Worm (Caenorhabditis elegans) whole organism, L1 larva: ENCODE measurements around the gene mup-2.

Source experiments
- C34B4.2 ChIP-seq: sonication (generic microtip); optimal IDR thresholded peaks from 2 replicates; lab custom pipeline; 2017; ENCODE audit warnings: mild to moderate bottlenecking, missing genetic modification characterization, missing compliant biosample characterization
- F16B12.6 ChIP-seq: fragments of 150-350 bp; optimal IDR thresholded peaks from 2 replicates; lab custom pipeline; 2014; ENCODE audit warnings: missing biosample characterization, missing genetic modification characterization
- Y116A8C.19 ChIP-seq: sonication (generic microtip); optimal IDR thresholded peaks from 2 replicates; lab custom pipeline; 2016; ENCODE audit warnings: missing compliant biosample characterization, missing genetic modification characterization, borderline replicate concordance
- aly-2 ChIP-seq: fragments of 150-350 bp; optimal IDR thresholded peaks from 2 replicates; lab custom pipeline; 2014; ENCODE audit warnings: missing biosample characterization, missing genetic modification characterization
- ama-1 ChIP-seq: fragments of 150-350 bp; optimal IDR thresholded peaks from 2 replicates; lab custom pipeline; 2014
- ceh-82 ChIP-seq, 3 experiments: fragments of 150-350 bp in 1 of 3; sonication (generic microtip) in 2 of 3; optimal IDR thresholded peaks; 2 replicates each; lab custom pipeline; 2014 to 2017; ENCODE audit warnings: missing biosample characterization in 3 of 3, missing genetic modification characterization in 3 of 3
- ceh-88 ChIP-seq: fragments of 200-800 bp; sonication (Bioruptor generic); IDR thresholded peaks from 2 replicates; pipeline ENCODE4 v1.3.6; 2022; ENCODE audit warnings: missing genetic modification characterization, missing compliant biosample characterization
- ceh-90 ChIP-seq: sonication (generic microtip); optimal IDR thresholded peaks from 2 replicates; lab custom pipeline; 2016; ENCODE audit warnings: missing genetic modification characterization, missing compliant biosample characterization
- dpl-1 ChIP-seq, 3 experiments: fragments of 150-350 bp in 2 of 3; sonication (generic microtip) in 1 of 3; optimal IDR thresholded peaks; 2 replicates each; lab custom pipeline; 2014 to 2017; ENCODE audit warnings: missing biosample characterization in 3 of 3, missing genetic modification characterization in 3 of 3, missing genetic modification reagents in 3 of 3
- dsc-1 ChIP-seq: sonication (generic microtip); optimal IDR thresholded peaks from 2 replicates; lab custom pipeline; 2016; ENCODE audit warnings: mild to moderate bottlenecking, missing genetic modification characterization, missing compliant biosample characterization
- efl-3 ChIP-seq: fragments of 200-800 bp; sonication (Bioruptor generic); optimal IDR thresholded peaks from 2 replicates; lab custom pipeline; 2018; ENCODE audit warnings: mild to moderate bottlenecking, missing genetic modification characterization, missing compliant biosample characterization
- egl-27 ChIP-seq, 2 experiments: fragments of 150-350 bp in 1 of 2; sonication (generic microtip); optimal IDR thresholded peaks; 3 replicates each; lab custom pipeline; 2017 to 2018; ENCODE audit warnings: missing biosample characterization in 2 of 2, missing genetic modification characterization in 2 of 2, missing genetic modification reagents in 2 of 2
- elt-2 ChIP-seq: sonication (generic microtip); optimal IDR thresholded peaks from 2 replicates; lab custom pipeline; 2016; ENCODE audit warnings: missing genetic modification characterization, mild to moderate bottlenecking, inconsistent platforms, missing compliant biosample characterization, missing genetic modification reagents
- ets-5 ChIP-seq: fragments of 200-800 bp; sonication (Bioruptor generic); IDR thresholded peaks from 2 replicates; pipeline ENCODE4 v1.3.6; 2022; ENCODE audit warnings: missing genetic modification characterization, missing compliant biosample characterization
- fkh-8 ChIP-seq: sonication (generic microtip); optimal IDR thresholded peaks from 2 replicates; lab custom pipeline; 2016; ENCODE audit warnings: mild to moderate bottlenecking, missing genetic modification characterization, missing compliant biosample characterization
- fos-1 ChIP-seq: fragments of 150-350 bp; optimal IDR thresholded peaks from 2 replicates; lab custom pipeline; 2014; ENCODE audit warnings: missing biosample characterization, missing genetic modification characterization
- hlh-17 ChIP-seq: fragments of 200-800 bp; sonication (Bioruptor generic); optimal IDR thresholded peaks from 2 replicates; lab custom pipeline; 2018; ENCODE audit warnings: missing genetic modification characterization, mild to moderate bottlenecking, missing compliant biosample characterization, moderate library complexity, borderline replicate concordance
- hlh-4 ChIP-seq: sonication (generic microtip); optimal IDR thresholded peaks from 2 replicates; lab custom pipeline; 2016; ENCODE audit warnings: mild to moderate bottlenecking, missing genetic modification characterization, missing compliant biosample characterization
- irx-1 ChIP-seq: sonication (generic microtip); optimal IDR thresholded peaks from 2 replicates; lab custom pipeline; 2016; ENCODE audit warnings: missing genetic modification characterization, missing compliant biosample characterization
- isw-1 ChIP-seq: fragments of 200-800 bp; sonication (Bioruptor generic); IDR thresholded peaks from 2 replicates; pipeline ENCODE4 v1.3.6; 2022; ENCODE audit warnings: missing genetic modification characterization, missing compliant biosample characterization
- lin-14 ChIP-seq: fragments of 200-800 bp; sonication (Bioruptor generic); optimal IDR thresholded peaks from 2 replicates; lab custom pipeline; 2018; ENCODE audit warnings: mild to moderate bottlenecking, missing genetic modification characterization, moderate library complexity, missing compliant biosample characterization
- lin-15B ChIP-seq: fragments of 150-350 bp; sonication (generic microtip); optimal IDR thresholded peaks from 3 replicates; lab custom pipeline; 2014; ENCODE audit warnings: missing biosample characterization, missing genetic modification characterization
- lin-35 ChIP-seq, 2 experiments: fragments of 150-350 bp; optimal IDR thresholded peaks; 2 replicates each; lab custom pipeline; 2014; ENCODE audit warnings: missing biosample characterization in 2 of 2, missing genetic modification characterization in 2 of 2, missing genetic modification reagents in 2 of 2
- lin-39 ChIP-seq: fragments of 150-350 bp; optimal IDR thresholded peaks from 2 replicates; lab custom pipeline; 2014; ENCODE audit warnings: missing biosample characterization, missing genetic modification reagents, missing genetic modification characterization
- lir-3 ChIP-seq: sonication (generic microtip); optimal IDR thresholded peaks from 2 replicates; lab custom pipeline; 2016; ENCODE audit warnings: mild to moderate bottlenecking, missing genetic modification characterization, moderate library complexity, missing compliant biosample characterization; ENCODE audit not compliant: poor library complexity
- mdl-1 ChIP-seq, 2 experiments: fragments of 150-350 bp; optimal IDR thresholded peaks; 2 replicates each; lab custom pipeline; 2014 to 2017; ENCODE audit warnings: missing biosample characterization in 2 of 2, missing genetic modification characterization in 2 of 2, inconsistent platforms in 1 of 2
- mep-1 ChIP-seq: fragments of 150-350 bp; optimal IDR thresholded peaks from 2 replicates; lab custom pipeline; 2014; ENCODE audit warnings: missing biosample characterization, missing genetic modification characterization
- nhr-12 ChIP-seq: sonication (generic microtip); optimal IDR thresholded peaks from 2 replicates; lab custom pipeline; 2017; ENCODE audit warnings: missing biosample characterization, missing genetic modification characterization
- nhr-19 ChIP-seq: fragments of 200-800 bp; sonication (Bioruptor generic); conservative IDR thresholded peaks from 2 replicates; pipeline ENCODE4 v1.3.6; 2022; ENCODE audit warnings: missing genetic modification characterization, missing compliant biosample characterization
- nhr-20 ChIP-seq: sonication (generic microtip); optimal IDR thresholded peaks from 2 replicates; lab custom pipeline; 2016; ENCODE audit warnings: mild to moderate bottlenecking, missing genetic modification characterization, missing compliant biosample characterization
- nhr-237 ChIP-seq: fragments of 150-350 bp; optimal IDR thresholded peaks from 2 replicates; lab custom pipeline; 2014; ENCODE audit warnings: missing biosample characterization, missing genetic modification characterization
- nhr-28 ChIP-seq: fragments of 150-350 bp; optimal IDR thresholded peaks from 2 replicates; lab custom pipeline; 2014; ENCODE audit warnings: missing biosample characterization, missing genetic modification characterization
- nhr-71 ChIP-seq: sonication (generic microtip); optimal IDR thresholded peaks from 2 replicates; lab custom pipeline; 2016; ENCODE audit warnings: mild to moderate bottlenecking, missing genetic modification characterization, moderate library complexity, missing compliant biosample characterization
- nhr-76 ChIP-seq: sonication (generic microtip); optimal IDR thresholded peaks from 2 replicates; lab custom pipeline; 2017; ENCODE audit warnings: missing biosample characterization, missing genetic modification characterization
- nhr-84 ChIP-seq: sonication (generic microtip); optimal IDR thresholded peaks from 2 replicates; lab custom pipeline; 2017; ENCODE audit warnings: missing biosample characterization, missing genetic modification characterization
- nhr-85 ChIP-seq: sonication (generic microtip); peaks from one replicate; lab custom pipeline; 2016; ENCODE audit warnings: missing genetic modification characterization, inconsistent platforms, missing compliant biosample characterization
- nhr-90 ChIP-seq: sonication (generic microtip); optimal IDR thresholded peaks from 2 replicates; lab custom pipeline; 2016; ENCODE audit warnings: mild to moderate bottlenecking, missing genetic modification characterization, missing compliant biosample characterization; ENCODE audit not compliant: poor library complexity
- pag-3 ChIP-seq: sonication (generic microtip); optimal IDR thresholded peaks from 2 replicates; lab custom pipeline; 2017; ENCODE audit warnings: missing genetic modification characterization, mild to moderate bottlenecking, missing compliant biosample characterization, antibody characterized with exemption, borderline replicate concordance; ENCODE audit not compliant: insufficient read depth
- pax-3 ChIP-seq: fragments of 200-800 bp; sonication (Bioruptor generic); optimal IDR thresholded peaks from 2 replicates; lab custom pipeline; 2018; ENCODE audit warnings: mild to moderate bottlenecking, missing genetic modification characterization, moderate library complexity, missing compliant biosample characterization
- pqm-1 ChIP-seq: sonication (generic microtip); optimal IDR thresholded peaks from 3 replicates; lab custom pipeline; 2017; ENCODE audit warnings: missing biosample characterization, missing genetic modification characterization
- rnt-1 ChIP-seq: sonication (generic microtip); optimal IDR thresholded peaks from 2 replicates; lab custom pipeline; 2016; ENCODE audit warnings: mild to moderate bottlenecking, missing genetic modification characterization, moderate library complexity, missing compliant biosample characterization
- sox-4 ChIP-seq: sonication (generic microtip); optimal IDR thresholded peaks from 2 replicates; lab custom pipeline; 2016; ENCODE audit warnings: missing genetic modification characterization, missing compliant biosample characterization
- tbx-2 ChIP-seq: sonication (generic microtip); optimal IDR thresholded peaks from 2 replicates; lab custom pipeline; 2016; ENCODE audit warnings: missing genetic modification characterization, missing compliant biosample characterization
- tlp-1 ChIP-seq: fragments of 150-350 bp; optimal IDR thresholded peaks from 2 replicates; lab custom pipeline; 2014; ENCODE audit warnings: missing biosample characterization, missing genetic modification characterization
- unc-130 ChIP-seq: fragments of 150-350 bp; optimal IDR thresholded peaks from 2 replicates; lab custom pipeline; 2017; ENCODE audit warnings: missing biosample characterization, missing genetic modification characterization, inconsistent platforms
- unc-62 ChIP-seq: fragments of 150-350 bp; optimal IDR thresholded peaks from 2 replicates; lab custom pipeline; 2014; ENCODE audit warnings: missing biosample characterization, missing genetic modification reagents, missing genetic modification characterization
- unc-86 ChIP-seq: sonication (generic microtip); optimal IDR thresholded peaks from 2 replicates; lab custom pipeline; 2016; ENCODE audit warnings: missing genetic modification characterization, missing compliant biosample characterization
- unc-98 ChIP-seq: fragments of 200-800 bp; sonication (Bioruptor generic); IDR thresholded peaks from 2 replicates; pipeline ENCODE4 v1.3.6; 2022; ENCODE audit warnings: missing genetic modification characterization, missing compliant biosample characterization
- xbp-1 ChIP-seq: sonication (generic microtip); optimal IDR thresholded peaks from 2 replicates; lab custom pipeline; 2016; ENCODE audit warnings: missing genetic modification characterization, missing compliant biosample characterization
- zag-1 ChIP-seq: fragments of 150-350 bp; optimal IDR thresholded peaks from 2 replicates; lab custom pipeline; 2014; ENCODE audit warnings: missing biosample characterization, missing genetic modification characterization
- zip-4 ChIP-seq: fragments of 200-800 bp; sonication (Bioruptor generic); optimal IDR thresholded peaks from 2 replicates; lab custom pipeline; 2018; ENCODE audit warnings: mild to moderate bottlenecking, missing genetic modification characterization, moderate library complexity, missing compliant biosample characterization
- ztf-11 ChIP-seq, 2 experiments: sonication (generic microtip); optimal IDR thresholded peaks; 2 replicates each; lab custom pipeline; 2016 to 2017; ENCODE audit warnings: missing genetic modification characterization in 2 of 2, missing biosample characterization in 1 of 2, missing compliant biosample characterization in 1 of 2
- ztf-4 ChIP-seq: fragments of 150-350 bp; optimal IDR thresholded peaks from 2 replicates; lab custom pipeline; 2014; ENCODE audit warnings: missing biosample characterization, missing genetic modification characterization

Gene mup-2

DNA sequence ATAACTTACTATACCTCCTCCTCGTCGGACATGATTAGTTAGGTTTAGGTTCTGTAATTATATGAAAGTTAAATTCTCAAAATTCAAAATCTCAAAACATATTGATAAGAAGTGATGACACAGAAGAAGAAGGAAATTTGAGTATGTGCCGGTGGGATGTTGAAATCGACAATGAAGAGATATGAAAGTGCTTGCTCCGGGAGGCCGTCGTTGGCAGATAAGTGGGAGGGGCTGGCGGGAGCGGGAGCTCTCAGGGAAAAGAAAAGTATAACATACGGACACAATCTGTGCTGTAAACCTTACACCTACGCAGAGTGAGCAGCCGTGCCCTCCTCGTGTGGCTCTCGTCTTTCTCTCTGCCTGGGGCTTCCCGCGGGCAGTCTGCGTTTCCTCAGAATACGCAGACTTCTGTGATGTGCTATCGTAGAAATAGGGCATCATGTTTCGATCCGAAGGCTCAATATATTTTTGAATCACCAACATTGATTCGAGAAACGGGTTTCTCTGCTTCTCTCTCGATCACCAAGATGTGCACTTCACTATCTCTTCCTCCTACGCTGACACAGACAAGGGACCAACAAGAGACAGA is at the start of gene mup-2:
mup-2 (minus strand) TSS at position 51 of the 589 bp plus-strand sequence.
- no peak for TF ChIP-seq unc-62 (GFP tag; lab: Kevin White, UChicago)
- TF ChIP-seq ama-1 (lab: Kevin White, UChicago): no peak
- no peak for TF ChIP-seq pqm-1
- TF ChIP-seq ztf-4 (tag; lab: Kevin White, UChicago): peak; percentile 7
- peak; percentile 7 for TF ChIP-seq irx-1 (tag; lab: Kevin White, UChicago)
- TF ChIP-seq nhr-76 (tag; lab: Kevin White, UChicago): no peak
- no peak for TF ChIP-seq nhr-237 (tag; lab: Kevin White, UChicago)
- TF ChIP-seq mdl-1 (tag; optimal IDR thresholded peaks at IDR 0.05; lab: Kevin White, UChicago): peak in 1 of 2 experiments; percentile 20
- TF ChIP-seq ceh-90: no peak
- TF ChIP-seq nhr-28 (tag; lab: Kevin White, UChicago): no peak
- TF ChIP-seq ztf-11 (tag; optimal IDR thresholded peaks at IDR 0.05; lab: Kevin White, UChicago): no peak
- TF ChIP-seq lin-15B (tag; lab: Kevin White, UChicago): no peak
- TF ChIP-seq mep-1: no peak
- peak; percentile 49 for TF ChIP-seq tbx-2 (tag; lab: Kevin White, UChicago)
- no peak for TF ChIP-seq aly-2 (tag; lab: Kevin White, UChicago)
- peak; percentile 50 for TF ChIP-seq unc-130 (tag; lab: Kevin White, UChicago)
- no peak for TF ChIP-seq hlh-4 (tag; lab: Kevin White, UChicago)
- TF ChIP-seq nhr-85: no peak
- TF ChIP-seq ets-5 (GFP tag; lab: Robert Waterston, UW): no peak
- peak; percentile 2 for TF ChIP-seq lin-39 (tag; lab: Kevin White, UChicago)
- no peak for TF ChIP-seq C34B4.2 (tag; lab: Kevin White, UChicago)
- TF ChIP-seq fkh-8 (tag; lab: Kevin White, UChicago): no peak
- TF ChIP-seq unc-98 (GFP tag; lab: Robert Waterston, UW): peak; percentile 30; the same call in 1 of the 2 replicates
- TF ChIP-seq nhr-19 (GFP tag; lab: Robert Waterston, UW): peak; percentile 62
- TF ChIP-seq rnt-1 (tag; lab: Kevin White, UChicago): peak; percentile 69
- no peak for TF ChIP-seq isw-1
- no peak for TF ChIP-seq pax-3 (tag; lab: Kevin White, UChicago)
- TF ChIP-seq sox-4 (tag; lab: Kevin White, UChicago): no peak
- peak; percentile 89 for TF ChIP-seq nhr-71 (tag; lab: Kevin White, UChicago)
- TF ChIP-seq unc-86 (tag; lab: Kevin White, UChicago): no peak
- no peak for TF ChIP-seq nhr-90 (tag; lab: Kevin White, UChicago)
- TF ChIP-seq hlh-17: no peak
- no peak for TF ChIP-seq lin-35 (GFP tag; optimal IDR thresholded peaks at IDR 0.05; lab: Kevin White, UChicago)
- TF ChIP-seq lir-3 (tag; lab: Kevin White, UChicago): peak; percentile 17
- TF ChIP-seq Y116A8C.19 (tag; lab: Kevin White, UChicago): no peak
- TF ChIP-seq nhr-20: peak; percentile 50
- TF ChIP-seq zip-4 (GFP tag; lab: Kevin White, UChicago): no peak
- peak; percentile 80 for TF ChIP-seq lin-14
- TF ChIP-seq fos-1 (tag; lab: Kevin White, UChicago): no peak
- no peak for TF ChIP-seq zag-1 (tag; lab: Kevin White, UChicago)
- peak; percentile 88 for TF ChIP-seq dsc-1 (tag; lab: Kevin White, UChicago)
- no peak for TF ChIP-seq dpl-1 (GFP tag; optimal IDR thresholded peaks at IDR 0.05; lab: Kevin White, UChicago)
- TF ChIP-seq tlp-1 (tag; lab: Kevin White, UChicago): no peak
- TF ChIP-seq ceh-88 (GFP tag; lab: Robert Waterston, UW): no peak
- TF ChIP-seq pag-3: peak; percentile 77
- TF ChIP-seq efl-3: no peak
- no peak for TF ChIP-seq egl-27 (tag; optimal IDR thresholded peaks at IDR 0.05; lab: Kevin White, UChicago)
- TF ChIP-seq nhr-84 (tag; lab: Kevin White, UChicago): no peak
- no peak for TF ChIP-seq elt-2 (tag; lab: Kevin White, UChicago)
- peak; percentile 8 for TF ChIP-seq xbp-1
- no peak for TF ChIP-seq ceh-82 (tag; optimal IDR thresholded peaks at IDR 0.05; lab: Kevin White, UChicago)
- TF ChIP-seq F16B12.6: no peak
- no peak for TF ChIP-seq nhr-12 (tag; lab: Kevin White, UChicago)
